Worm (Caenorhabditis elegans): ENCODE data around the gene srbc-40.

ce11 chrV:728822-729493 is 9.3 kb upstream of the srbc-40 start:
- TF ChIP-seq unc-86 (tag; optimal IDR thresholded peaks at IDR 0.05) (no peak), snpc-4 (tag; optimal IDR thresholded peaks at IDR 0.05) (no peak), nhr-28 (tag; optimal IDR thresholded peaks at IDR 0.05) (no peak)

Measured in whole organism, L1 larva.